Worm (Caenorhabditis elegans): Measurements from ENCODE around the gene F55B11.3.
"Not testable (repeated sequence)": the region's sequence is repeated elsewhere in the genome, so short reads cannot be mapped to it uniquely, and the experiment has no call there.

The F55B11.3 gene

ce11 chrIV:14460673-14461240, 36.3 kb downstream of the F55B11.3 start:
- TF ChIP-seq F49E8.2 (tag; optimal IDR thresholded peaks at IDR 0.05; ENCODE audit: borderline replicate concordance) = peak; percentile 73
- TF ChIP-seq snpc-1.2 (GFP tag; IDR thresholded peaks at IDR 0.05) = peak; percentile 96
- 0 out of 2 replicates have a peak, but pooled peaks have one; percentile 9 for TF ChIP-seq arid-1 (GFP tag; conservative IDR thresholded peaks at IDR 0.05)
- 0 out of 2 replicates have a peak, but pooled peaks have one; percentile 18 for TF ChIP-seq lin-38 (GFP tag; IDR thresholded peaks at IDR 0.05)
- 0 out of 2 replicates have a peak, but pooled peaks have one; percentile 41 for TF ChIP-seq mdt-29 (GFP tag; IDR thresholded peaks at IDR 0.05)
- not testable (repeated sequence) for TF ChIP-seq daf-16 (GFP tag; optimal IDR thresholded peaks at IDR 0.05)
- TF ChIP-seq daf-16 (tag; optimal IDR thresholded peaks at IDR 0.05) = peak; percentile 1

ce11 chrIV:14464065-14464567, 39.6 kb downstream of the F55B11.3 start, which contains the start of gene dld-1:
Gene dld-1 (plus strand): TSS chrIV:14464517.
- TF ChIP-seq nhr-237 (tag; optimal IDR thresholded peaks at IDR 0.05) (no peak), ama-1 (optimal IDR thresholded peaks at IDR 0.05) (peak; percentile 88), vab-7 (GFP tag; IDR thresholded peaks at IDR 0.05) (0 out of 2 replicates have a peak, but pooled peaks have one; percentile 39), lin-13 (GFP tag; optimal IDR thresholded peaks at IDR 0.05) (peak; percentile 97), ztf-11 (tag; optimal IDR thresholded peaks at IDR 0.05) (no peak), Y105C5A.15 (GFP tag; IDR thresholded peaks at IDR 0.05) (0 out of 2 replicates have a peak, but pooled peaks have one; percentile 23), dmd-6 (GFP tag; IDR thresholded peaks at IDR 0.05) (peak; percentile 70), ceh-44 (GFP tag; IDR thresholded peaks at IDR 0.05) (0 out of 2 replicates have a peak, but pooled peaks have one; percentile 12), lin-1 (GFP tag; IDR thresholded peaks at IDR 0.05) (peak; percentile 62; the same call in 1 of the 2 replicates), nhr-76 (tag; optimal IDR thresholded peaks at IDR 0.05) (peak; percentile 6), ces-1 (GFP tag; optimal IDR thresholded peaks at IDR 0.05) (peak; percentile 85), tra-1 (GFP tag; IDR thresholded peaks at IDR 0.05) (no peak), duxl-1 (tag; optimal IDR thresholded peaks at IDR 0.05; ENCODE audit: poor library complexity) (peak; percentile 88), F10B5.3 (tag; optimal IDR thresholded peaks at IDR 0.05) (peak; percentile 52), mxl-3 (GFP tag; optimal IDR thresholded peaks at IDR 0.05) (peak; percentile 31), T20F7.1 (GFP tag; optimal IDR thresholded peaks at IDR 0.05) (peak; percentile 100), mdl-1 (tag; optimal IDR thresholded peaks at IDR 0.05) (peak in 1 of 2 experiments; percentile 79), F37D6.2 (tag; optimal IDR thresholded peaks at IDR 0.05) (peak; percentile 82), zip-2 (tag; optimal IDR thresholded peaks at IDR 0.05) (peak; percentile 66), ZK546.5 (tag; optimal IDR thresholded peaks at IDR 0.05) (peak in 1 of 2 experiments; percentile 65), Y48G9A.11 (GFP tag; IDR thresholded peaks at IDR 0.05) (peak; percentile 100), lin-29 (GFP tag; IDR thresholded peaks at IDR 0.05) (peak; percentile 47; the same call in 1 of the 2 replicates), cey-2 (tag; optimal IDR thresholded peaks at IDR 0.05; ENCODE audit: borderline replicate concordance, insufficient read depth) (no peak), madf-9 (GFP tag; conservative IDR thresholded peaks at IDR 0.05) (peak; percentile 40; the same call in 1 of the 2 replicates), zag-1 (tag; optimal IDR thresholded peaks at IDR 0.05) (peak; percentile 61), lin-15B (tag; optimal IDR thresholded peaks at IDR 0.05) (peak; percentile 79), php-3 (GFP tag; IDR thresholded peaks at IDR 0.05) (peak; percentile 73), nhr-111 (GFP tag; optimal IDR thresholded peaks at IDR 0.05) (no peak), mep-1 (tag; optimal IDR thresholded peaks at IDR 0.05) (peak; percentile 97), F26F4.8 (GFP tag; conservative IDR thresholded peaks at IDR 0.05) (no peak), rbr-2 (tag; optimal IDR thresholded peaks at IDR 0.05) (peak; percentile 86), fkh-10 (GFP tag; optimal IDR thresholded peaks at IDR 0.05) (peak; percentile 99), ZK337.2 (GFP tag; IDR thresholded peaks at IDR 0.05) (no peak), arid-1 (GFP tag; conservative IDR thresholded peaks at IDR 0.05) (peak; percentile 88), R02D3.7 (tag; optimal IDR thresholded peaks at IDR 0.05) (peak; percentile 95), ceh-20 (GFP tag; IDR thresholded peaks at IDR 0.05) (peak; percentile 75; the same call in 1 of the 2 replicates), snpc-1.2 (GFP tag; IDR thresholded peaks at IDR 0.05) (peak; percentile 98), mdt-29 (GFP tag; IDR thresholded peaks at IDR 0.05) (0 out of 2 replicates have a peak, but pooled peaks have one; percentile 53), mes-2 (tag; optimal IDR thresholded peaks at IDR 0.05; ENCODE audit: poor library complexity, severe bottlenecking) (peak; percentile 95), egl-43 (GFP tag; IDR thresholded peaks at IDR 0.05) (no peak; the same call in 1 of the 2 replicates), zfp-2 (tag; optimal IDR thresholded peaks at IDR 0.05) (peak; percentile 61), madf-5 (GFP tag; IDR thresholded peaks at IDR 0.05) (no peak), skn-1 (tag; optimal IDR thresholded peaks at IDR 0.05) (no peak)

All from whole organism, L4 larva.